Fruit fly (Drosophila melanogaster): Measurements from ENCODE around the gene CG33159.

Gene CG33159

dm6 chr3L:3194059-3194458 is 10.2 kb downstream of the CG33159 start (continued):
- TF ChIP-seq dati (GFP tag; IDR thresholded peaks at IDR 0.05) (peak; percentile 78; the same call in 1 of the 2 replicates), tx (GFP tag; optimal IDR thresholded peaks at IDR 0.05) (peak; percentile 5), PHDP (tag; optimal IDR thresholded peaks at IDR 0.05) (peak; percentile 95), Antp (GFP tag; optimal IDR thresholded peaks at IDR 0.05) (peak; percentile 39), danr (GFP tag; IDR thresholded peaks at IDR 0.05) (peak; percentile 85), abd-A (tag; optimal IDR thresholded peaks at IDR 0.05) (peak; percentile 41), Eip74EF (GFP tag; optimal IDR thresholded peaks at IDR 0.05) (peak in 1 of 2 experiments; percentile 91), vvl (GFP tag; IDR thresholded peaks at IDR 0.05) (peak; percentile 98), HmgD (GFP tag; optimal IDR thresholded peaks at IDR 0.05) (no peak), Myb (GFP tag; optimal IDR thresholded peaks at IDR 0.05) (peak; percentile 32), gem (tag; optimal IDR thresholded peaks at IDR 0.05) (peak; percentile 96), aop (GFP tag; IDR thresholded peaks at IDR 0.05) (peak; percentile 59; the same call in 1 of the 2 replicates), CG7963 (GFP tag; IDR thresholded peaks at IDR 0.05; ENCODE audit: partially characterized antibody) (no peak), CG14667 (GFP tag; IDR thresholded peaks at IDR 0.05) (peak; percentile 90), CG17829 (tag; optimal IDR thresholded peaks at IDR 0.05) (peak; percentile 95), CG2129 (GFP tag; IDR thresholded peaks at IDR 0.05; ENCODE audit: partially characterized antibody) (no peak), CG3847 (GFP tag; IDR thresholded peaks at IDR 0.05) (peak; percentile 88), BtbVII (GFP tag; optimal IDR thresholded peaks at IDR 0.05) (peak; percentile 95), CG6175 (GFP tag; IDR thresholded peaks at IDR 0.05) (peak; percentile 82), CG33213 (GFP tag; optimal IDR thresholded peaks at IDR 0.05) (peak; percentile 57), CG2199 (GFP tag; IDR thresholded peaks at IDR 0.05) (peak; percentile 94), CG6791 (GFP tag; IDR thresholded peaks at IDR 0.05; ENCODE audit: partially characterized antibody) (no peak), yki (optimal IDR thresholded peaks at IDR 0.05) (no peak), Mad (GFP tag; optimal IDR thresholded peaks at IDR 0.05) (peak; percentile 81), Dfd (GFP tag; optimal IDR thresholded peaks at IDR 0.05) (no peak), CG4707 (GFP tag; optimal IDR thresholded peaks at IDR 0.05) (peak; percentile 87), CG3163 (GFP tag; optimal IDR thresholded peaks at IDR 0.05) (no peak), H2.0 (GFP tag; IDR thresholded peaks at IDR 0.05) (peak; percentile 90), CG16779 (GFP tag; IDR thresholded peaks at IDR 0.05) (peak; percentile 84; the same call in 1 of the 2 replicates), dm (GFP tag; optimal IDR thresholded peaks at IDR 0.05) (no peak), pfk (GFP tag; optimal IDR thresholded peaks at IDR 0.05) (peak; percentile 2), NK7.1 (GFP tag; optimal IDR thresholded peaks at IDR 0.05) (peak; percentile 46), Lpt (GFP tag; optimal IDR thresholded peaks at IDR 0.05) (no peak), CG11093 (GFP tag; IDR thresholded peaks at IDR 0.05) (peak; percentile 88), CG1233 (GFP tag; optimal IDR thresholded peaks at IDR 0.05) (peak; percentile 88), lbe (GFP tag; optimal IDR thresholded peaks at IDR 0.05) (peak; percentile 94), hth (optimal IDR thresholded peaks at IDR 0.05) (no peak), Fer2 (tag; optimal IDR thresholded peaks at IDR 0.05) (peak; percentile 77), CG9215 (GFP tag; IDR thresholded peaks at IDR 0.05) (peak; percentile 78), lov (optimal IDR thresholded peaks at IDR 0.05) (no peak), lov (GFP tag; IDR thresholded peaks at IDR 0.05) (peak; percentile 88), kni (GFP tag; optimal IDR thresholded peaks at IDR 0.05) (peak; percentile 4), run (tag; optimal IDR thresholded peaks at IDR 0.05) (peak; percentile 89), gsb-n (tag; optimal IDR thresholded peaks at IDR 0.05) (peak; percentile 93), ro (GFP tag; IDR thresholded peaks at IDR 0.05) (peak; percentile 85), CG7556 (GFP tag; optimal IDR thresholded peaks at IDR 0.05) (peak; percentile 92), Elba2 (GFP tag; optimal IDR thresholded peaks at IDR 0.05) (peak; percentile 55), CG4404 (GFP tag; IDR thresholded peaks at IDR 0.05) (peak; percentile 86), Dbx (GFP tag; IDR thresholded peaks at IDR 0.05) (peak; percentile 92), ash1 (GFP tag; optimal IDR thresholded peaks at IDR 0.05) (peak; percentile 63), CG31441 (GFP tag; IDR thresholded peaks at IDR 0.05) (peak; percentile 96), Gsc (GFP tag; IDR thresholded peaks at IDR 0.05) (peak; percentile 86)
